Worm (Caenorhabditis elegans): ENCODE measurements around the gene R74.8.

R74.8 gene

DNA sequence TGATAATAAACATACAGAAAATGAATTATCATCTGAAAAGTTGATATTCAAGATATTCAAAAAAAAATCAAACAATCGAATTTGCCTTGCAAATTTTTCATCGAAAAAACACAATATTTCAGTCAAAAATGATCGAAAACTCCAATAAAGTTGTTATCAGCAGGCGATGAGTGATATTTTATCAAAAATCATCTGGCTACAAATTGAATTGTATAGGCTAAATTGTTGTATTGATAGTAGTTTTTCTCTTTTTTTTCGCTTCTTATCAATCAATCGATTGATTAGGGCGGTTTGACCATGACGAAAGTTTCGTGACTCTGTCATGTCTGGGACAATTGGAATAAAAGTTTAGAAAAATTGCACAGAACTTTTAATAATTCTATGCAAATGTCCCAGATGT lies 34.0 kb downstream of the R74.8 start:
- no peak for TF ChIP-seq flt-1 (GFP tag; IDR thresholded peaks at IDR 0.05)

- no peak for TF ChIP-seq hnd-1 (tag; optimal IDR thresholded peaks at IDR 0.05)
- no peak for TF ChIP-seq hmg-4 (GFP tag; optimal IDR thresholded peaks at IDR 0.05)
- TF ChIP-seq aly-1 (tag; optimal IDR thresholded peaks at IDR 0.05), result no peak
- TF ChIP-seq tbx-37 (GFP tag; conservative IDR thresholded peaks at IDR 0.05), result no peak; the same call in 1 of the 2 replicates
- no peak for TF ChIP-seq sea-1 (GFP tag; conservative IDR thresholded peaks at IDR 0.05)
- no peak for TF ChIP-seq flt-1 (GFP tag; IDR thresholded peaks at IDR 0.05)
- no peak for TF ChIP-seq hmbx-1 (tag; optimal IDR thresholded peaks at IDR 0.05)
- TF ChIP-seq tra-4 (tag; optimal IDR thresholded peaks at IDR 0.05), result no peak
- no peak for TF ChIP-seq ceh-13 (GFP tag; optimal IDR thresholded peaks at IDR 0.05)
- no peak for TF ChIP-seq B0310.2 (tag; optimal IDR thresholded peaks at IDR 0.05)
- TF ChIP-seq pes-1 (GFP tag; IDR thresholded peaks at IDR 0.05), result no peak
- no peak for TF ChIP-seq ceh-36 (tag; optimal IDR thresholded peaks at IDR 0.05)
- no peak for TF ChIP-seq ama-1 (optimal IDR thresholded peaks at IDR 0.05)
- TF ChIP-seq ets-7 (tag; optimal IDR thresholded peaks at IDR 0.05), result no peak
- TF ChIP-seq scrt-1 (GFP tag; IDR thresholded peaks at IDR 0.05), result no peak
- no peak for TF ChIP-seq F13C5.2 (tag; optimal IDR thresholded peaks at IDR 0.05)
- no peak for TF ChIP-seq tbx-11 (GFP tag; IDR thresholded peaks at IDR 0.05)
Measured at ce11 chrIII:4241181-4241580, 35.1 kb downstream of the R74.8 start.

ce11 chrIII:4242225-4242862 lies 36.3 kb downstream of the R74.8 start, which contains the start of gene F43C1.7:
Gene F43C1.7, minus strand, starts transcription at chrIII:4242575.
- TF ChIP-seq ama-1 (optimal IDR thresholded peaks at IDR 0.05) (no peak), tbx-11 (GFP tag; IDR thresholded peaks at IDR 0.05) (no peak), flt-1 (GFP tag; IDR thresholded peaks at IDR 0.05) (no peak), tbx-37 (GFP tag; conservative IDR thresholded peaks at IDR 0.05) (no peak), ets-7 (tag; optimal IDR thresholded peaks at IDR 0.05) (no peak), hnd-1 (tag; optimal IDR thresholded peaks at IDR 0.05) (no peak), ceh-13 (GFP tag; optimal IDR thresholded peaks at IDR 0.05) (no peak), aly-1 (tag; optimal IDR thresholded peaks at IDR 0.05) (no peak)

ce11 chrIII:4243461-4243860 lies 37.4 kb downstream of the R74.8 start, which contains the start of gene mrpl-21:
Gene mrpl-21, minus strand, starts transcription at chrIII:4243561.
- TF ChIP-seq aly-1 (tag; optimal IDR thresholded peaks at IDR 0.05), result no peak
- no peak for TF ChIP-seq scrt-1 (GFP tag; IDR thresholded peaks at IDR 0.05)
- no peak for TF ChIP-seq B0310.2 (tag; optimal IDR thresholded peaks at IDR 0.05)
- no peak for TF ChIP-seq tbx-11 (GFP tag; IDR thresholded peaks at IDR 0.05)
- TF ChIP-seq ama-1 (optimal IDR thresholded peaks at IDR 0.05), result no peak
- no peak for TF ChIP-seq F13C5.2 (tag; optimal IDR thresholded peaks at IDR 0.05)
- no peak for TF ChIP-seq tbx-37 (GFP tag; conservative IDR thresholded peaks at IDR 0.05)
- no peak for TF ChIP-seq hnd-1 (tag; optimal IDR thresholded peaks at IDR 0.05)
- TF ChIP-seq sea-1 (GFP tag; conservative IDR thresholded peaks at IDR 0.05), result no peak
- no peak for TF ChIP-seq flt-1 (GFP tag; IDR thresholded peaks at IDR 0.05)

DNA sequence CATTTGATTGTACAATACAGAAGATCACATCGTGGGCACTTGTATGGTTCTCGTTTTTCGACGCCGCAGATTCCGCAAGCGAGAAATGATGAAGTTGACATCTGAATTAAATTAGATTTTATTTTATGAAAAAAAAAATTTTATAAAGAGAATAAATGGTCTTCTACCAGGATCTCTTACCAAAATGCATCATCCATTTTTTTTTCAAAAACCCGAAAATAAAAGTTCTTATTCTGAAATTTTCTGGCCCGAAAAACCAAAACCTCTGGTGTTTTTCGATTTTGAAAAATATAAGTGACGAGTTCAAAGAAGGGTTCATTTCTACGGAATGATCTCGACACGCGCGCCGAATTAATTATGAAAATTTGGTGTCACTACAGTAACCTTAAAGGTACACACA lies 38.2 kb downstream of the R74.8 start, which contains the start of gene zhit-2:
TSS of gene zhit-2 (minus strand) at position 101 of the 400 bp plus-strand sequence.
- TF ChIP-seq tbx-11 (GFP tag; IDR thresholded peaks at IDR 0.05) (no peak), tbx-37 (GFP tag; conservative IDR thresholded peaks at IDR 0.05) (no peak), aly-1 (tag; optimal IDR thresholded peaks at IDR 0.05) (no peak), hmg-4 (GFP tag; optimal IDR thresholded peaks at IDR 0.05) (no peak), tra-4 (tag; optimal IDR thresholded peaks at IDR 0.05) (no peak)

- no peak for TF ChIP-seq B0310.2 (tag; optimal IDR thresholded peaks at IDR 0.05)
- no peak for TF ChIP-seq hnd-1 (tag; optimal IDR thresholded peaks at IDR 0.05)
- TF ChIP-seq ceh-13 (GFP tag; optimal IDR thresholded peaks at IDR 0.05), result no peak
- TF ChIP-seq flt-1 (GFP tag; IDR thresholded peaks at IDR 0.05), result no peak
- no peak for TF ChIP-seq tra-4 (tag; optimal IDR thresholded peaks at IDR 0.05)
- no peak for TF ChIP-seq F13C5.2 (tag; optimal IDR thresholded peaks at IDR 0.05)
- TF ChIP-seq scrt-1 (GFP tag; IDR thresholded peaks at IDR 0.05), result no peak
- TF ChIP-seq hmg-4 (GFP tag; optimal IDR thresholded peaks at IDR 0.05), result no peak
- no peak for TF ChIP-seq pes-1 (GFP tag; IDR thresholded peaks at IDR 0.05)
- no peak for TF ChIP-seq ama-1 (optimal IDR thresholded peaks at IDR 0.05)
- no peak for TF ChIP-seq ceh-36 (tag; optimal IDR thresholded peaks at IDR 0.05)
- TF ChIP-seq hmbx-1 (tag; optimal IDR thresholded peaks at IDR 0.05), result no peak
- TF ChIP-seq tbx-37 (GFP tag; conservative IDR thresholded peaks at IDR 0.05), result no peak
- TF ChIP-seq aly-1 (tag; optimal IDR thresholded peaks at IDR 0.05), result no peak
- no peak for TF ChIP-seq sea-1 (GFP tag; conservative IDR thresholded peaks at IDR 0.05)
- no peak for TF ChIP-seq ets-7 (tag; optimal IDR thresholded peaks at IDR 0.05)
- TF ChIP-seq tbx-11 (GFP tag; IDR thresholded peaks at IDR 0.05), result no peak
Measured at ce11 chrIII:4247571-4247970, 41.5 kb downstream of the R74.8 start, which contains the start of gene Y44F5A.1. Gene Y44F5A.1, minus strand, starts transcription at chrIII:4247671.

Measured in whole organism, early embryonic.